Worm (Caenorhabditis elegans): ENCODE data around the gene ZK813.6.

Gene ZK813.6

ce11 chrX:3393562-3393961, 31.1 kb upstream of the ZK813.6 start, which contains the start of gene slcf-2:
Gene slcf-2, plus strand, starts transcription at chrX:3393862.
- no peak for TF ChIP-seq gei-8 (GFP tag; optimal IDR thresholded peaks at IDR 0.05)

ce11 chrX:3396735-3397134, 27.9 kb upstream of the ZK813.6 start:
- TF ChIP-seq aha-1 (tag) (peak; percentile 29), zip-2 (tag; optimal IDR thresholded peaks at IDR 0.05) (no peak), gei-8 (GFP tag; optimal IDR thresholded peaks at IDR 0.05) (no peak)

ce11 chrX:3399917-3400316, 24.7 kb upstream of the ZK813.6 start, which contains the start of gene cht-1:
Gene cht-1, minus strand, starts transcription at chrX:3400017.
- TF ChIP-seq nhr-25 (tag; optimal IDR thresholded peaks at IDR 0.05; ENCODE audit: borderline replicate concordance, insufficient read depth) (no peak), gei-8 (GFP tag; optimal IDR thresholded peaks at IDR 0.05) (no peak), unc-39 (tag; optimal IDR thresholded peaks at IDR 0.05) (no peak), daf-16 (GFP tag; optimal IDR thresholded peaks at IDR 0.05) (no peak), daf-16 (tag; optimal IDR thresholded peaks at IDR 0.05) (no peak), daf-19 (GFP tag; conservative IDR thresholded peaks at IDR 0.05) (no peak), attf-4 (tag; optimal IDR thresholded peaks at IDR 0.05) (no peak), F49E8.2 (tag; optimal IDR thresholded peaks at IDR 0.05; ENCODE audit: borderline replicate concordance) (no peak), ctbp-1 (GFP tag; IDR thresholded peaks at IDR 0.05) (no peak), madf-5 (GFP tag; IDR thresholded peaks at IDR 0.05) (no peak), D1046.2 (GFP tag; IDR thresholded peaks at IDR 0.05) (no peak), dmd-9 (GFP tag; IDR thresholded peaks at IDR 0.05) (no peak), hlh-30 (tag; optimal IDR thresholded peaks at IDR 0.05; ENCODE audit: insufficient read depth) (no peak), ces-1 (GFP tag; optimal IDR thresholded peaks at IDR 0.05) (no peak), Y5F2A.4 (GFP tag; optimal IDR thresholded peaks at IDR 0.05) (no peak)

- TF ChIP-seq pha-4 (GFP tag; IDR thresholded peaks at IDR 0.05) (no peak), pha-4 (tag; optimal IDR thresholded peaks at IDR 0.05) (no peak), mes-2 (tag; optimal IDR thresholded peaks at IDR 0.05; ENCODE audit: poor library complexity, severe bottlenecking) (no peak), gei-8 (GFP tag; optimal IDR thresholded peaks at IDR 0.05) (no peak), attf-4 (tag; optimal IDR thresholded peaks at IDR 0.05) (no peak), F10B5.3 (tag; optimal IDR thresholded peaks at IDR 0.05) (no peak), nhr-41 (GFP tag; IDR thresholded peaks at IDR 0.05) (no peak), saeg-2 (GFP tag; IDR thresholded peaks at IDR 0.05) (no peak), lin-39 (tag; optimal IDR thresholded peaks at IDR 0.05) (no peak), lir-3 (tag; optimal IDR thresholded peaks at IDR 0.05) (no peak), nhr-76 (tag; optimal IDR thresholded peaks at IDR 0.05) (no peak), daf-12 (tag; optimal IDR thresholded peaks at IDR 0.05) (no peak), ceh-62 (tag; optimal IDR thresholded peaks at IDR 0.05) (no peak), daf-19 (GFP tag; conservative IDR thresholded peaks at IDR 0.05) (no peak), nhr-237 (tag; optimal IDR thresholded peaks at IDR 0.05) (no peak), ceh-20 (GFP tag; IDR thresholded peaks at IDR 0.05) (no peak), T26A8.4 (GFP tag; IDR thresholded peaks at IDR 0.05) (no peak), skn-1 (tag; optimal IDR thresholded peaks at IDR 0.05) (no peak), fkh-10 (GFP tag; optimal IDR thresholded peaks at IDR 0.05) (no peak)
Observed at ce11 chrX:3400387-3400786, 24.2 kb upstream of the ZK813.6 start.

- TF ChIP-seq Y75B8A.6 (GFP tag; IDR thresholded peaks at IDR 0.05) (no peak), aha-1 (tag) (peak; percentile 25), D1046.2 (GFP tag; IDR thresholded peaks at IDR 0.05) (peak; percentile 69; the same call in 1 of the 2 replicates)
Observed at ce11 chrX:3401701-3402100, 22.9 kb upstream of the ZK813.6 start, which contains the start of gene C04F6.9. Gene C04F6.9, plus strand, starts transcription at chrX:3402001.
